Worm (Caenorhabditis elegans) whole organism, L4 larva: ENCODE data around the gene unc-130.
A peak's percentile ranks its signal among the peaks of the same experiment; 100 is the strongest.

ENCODE experiments used
- D1046.2 ChIP-seq: fragments of 200-800 bp; sonication (Bioruptor generic); IDR thresholded peaks from 2 replicates; pipeline ENCODE4 v1.3.6; 2022; ENCODE audit warnings: missing genetic modification characterization, missing compliant biosample characterization
- F10B5.3 ChIP-seq: sonication (generic microtip); optimal IDR thresholded peaks from 2 replicates; lab custom pipeline; 2016; ENCODE audit warnings: mild to moderate bottlenecking, missing genetic modification characterization, missing compliant biosample characterization
- F26F4.8 ChIP-seq: fragments of 200-800 bp; sonication (Bioruptor generic); conservative IDR thresholded peaks from 2 replicates; pipeline ENCODE4 v1.3.6; 2022; ENCODE audit warnings: missing genetic modification characterization, missing compliant biosample characterization
- F37D6.2 ChIP-seq: sonication (generic microtip); optimal IDR thresholded peaks from 2 replicates; lab custom pipeline; 2016; ENCODE audit warnings: mild to moderate bottlenecking, missing genetic modification characterization, missing compliant biosample characterization
- Y5F2A.4 ChIP-seq: fragments of 200-800 bp; sonication (Bioruptor generic); optimal IDR thresholded peaks from 2 replicates; lab custom pipeline; 2018; ENCODE audit warnings: mild to moderate bottlenecking, missing genetic modification characterization, missing compliant biosample characterization
- ZK337.2 ChIP-seq: fragments of 200-800 bp; sonication (Bioruptor generic); IDR thresholded peaks from 2 replicates; pipeline ENCODE4 v1.3.6; 2022; ENCODE audit warnings: missing genetic modification reagents, missing genetic modification characterization, missing compliant biosample characterization
- ama-1 ChIP-seq: fragments of 150-350 bp; optimal IDR thresholded peaks from 2 replicates; lab custom pipeline; 2014; ENCODE audit warnings: inconsistent platforms, mixed read lengths
- ceh-20 ChIP-seq: fragments of 200-800 bp; sonication (Bioruptor generic); IDR thresholded peaks from 2 replicates; pipeline ENCODE4 v1.3.6; 2022; ENCODE audit warnings: missing genetic modification reagents, missing genetic modification characterization, missing compliant biosample characterization
- ceh-32 ChIP-seq: sonication (generic microtip); optimal IDR thresholded peaks from 2 replicates; lab custom pipeline; 2016; ENCODE audit warnings: mild to moderate bottlenecking, missing genetic modification characterization, missing compliant biosample characterization; ENCODE audit not compliant: poor library complexity
- ces-1 ChIP-seq: fragments of 150-350 bp; sonication (generic microtip); optimal IDR thresholded peaks from 4 replicates; lab custom pipeline; 2014; ENCODE audit warnings: missing biosample characterization, missing genetic modification reagents, missing genetic modification characterization
- daf-16 ChIP-seq, 3 experiments: sonication (generic microtip); optimal IDR thresholded peaks; 2 replicates each; lab custom pipeline; 2016 to 2017; ENCODE audit warnings: missing genetic modification characterization in 3 of 3, missing genetic modification reagents in 3 of 3, mild to moderate bottlenecking in 2 of 3, missing compliant biosample characterization in 2 of 3, missing biosample characterization in 1 of 3, moderate library complexity in 1 of 3
- daf-19 ChIP-seq: fragments of 200-800 bp; sonication (Bioruptor generic); conservative IDR thresholded peaks from 2 replicates; pipeline ENCODE4 v1.3.6; 2022; ENCODE audit warnings: missing genetic modification characterization, missing compliant biosample characterization
- dmd-6 ChIP-seq: fragments of 200-800 bp; sonication (Bioruptor generic); IDR thresholded peaks from 2 replicates; pipeline ENCODE4 v1.3.6; 2022; ENCODE audit warnings: missing genetic modification reagents, missing genetic modification characterization, missing compliant biosample characterization
- dmd-8 ChIP-seq: fragments of 200-800 bp; sonication (Bioruptor generic); IDR thresholded peaks from 2 replicates; pipeline ENCODE4 v1.3.6; 2022; ENCODE audit warnings: missing genetic modification characterization, missing compliant biosample characterization
- dmd-9 ChIP-seq: fragments of 200-800 bp; sonication (Bioruptor generic); IDR thresholded peaks from 2 replicates; pipeline ENCODE4 v1.3.6; 2022; ENCODE audit warnings: missing genetic modification reagents, missing genetic modification characterization, missing compliant biosample characterization
- dpl-1 ChIP-seq: fragments of 150-350 bp; optimal IDR thresholded peaks from 2 replicates; lab custom pipeline; 2014; ENCODE audit warnings: missing biosample characterization, missing genetic modification reagents, missing genetic modification characterization
- duxl-1 ChIP-seq: sonication (generic microtip); optimal IDR thresholded peaks from 2 replicates; lab custom pipeline; 2016; ENCODE audit warnings: mild to moderate bottlenecking, missing genetic modification characterization, moderate library complexity, missing compliant biosample characterization; ENCODE audit not compliant: poor library complexity
- dve-1 ChIP-seq: sonication (generic microtip); optimal IDR thresholded peaks from 2 replicates; lab custom pipeline; 2017; ENCODE audit warnings: antibody characterized with exemption, mild to moderate bottlenecking, missing genetic modification characterization, missing compliant biosample characterization; ENCODE audit not compliant: insufficient read depth
- egl-43 ChIP-seq: fragments of 200-800 bp; sonication (Bioruptor generic); IDR thresholded peaks from 2 replicates; pipeline ENCODE4 v1.3.6; 2022; ENCODE audit warnings: missing genetic modification reagents, missing genetic modification characterization, missing compliant biosample characterization
- fkh-10 ChIP-seq: fragments of 150-350 bp; optimal IDR thresholded peaks from 2 replicates; lab custom pipeline; 2014; ENCODE audit warnings: missing biosample characterization, missing genetic modification reagents, missing genetic modification characterization
- fos-1 ChIP-seq: fragments of 150-350 bp; optimal IDR thresholded peaks from 2 replicates; lab custom pipeline; 2014; ENCODE audit warnings: missing biosample characterization, missing genetic modification characterization
- hif-1 ChIP-seq, 2 experiments: sonication (generic microtip); optimal IDR thresholded peaks; 2 replicates each; lab custom pipeline; 2016 to 2017; ENCODE audit warnings: missing compliant biosample characterization in 2 of 2, missing genetic modification characterization in 2 of 2, missing genetic modification reagents in 2 of 2, missing genotype in 2 of 2, mild to moderate bottlenecking in 1 of 2
- hlh-11 ChIP-seq: fragments of 200-800 bp; sonication (Bioruptor generic); optimal IDR thresholded peaks from 2 replicates; lab custom pipeline; 2018; ENCODE audit warnings: mild to moderate bottlenecking, missing genetic modification characterization, missing compliant biosample characterization
- hlh-30 ChIP-seq: sonication (generic microtip); optimal IDR thresholded peaks from 2 replicates; lab custom pipeline; 2017; ENCODE audit warnings: antibody characterized with exemption, mild to moderate bottlenecking, missing genetic modification characterization, missing compliant biosample characterization; ENCODE audit not compliant: insufficient read depth
- hmg-1.1 ChIP-seq: fragments of 200-800 bp; sonication (Bioruptor generic); IDR thresholded peaks from 2 replicates; pipeline ENCODE4 v1.3.6; 2022; ENCODE audit warnings: missing genetic modification reagents, missing genetic modification characterization, missing compliant biosample characterization
- lin-29 ChIP-seq: fragments of 200-800 bp; sonication (Bioruptor generic); IDR thresholded peaks from 2 replicates; pipeline ENCODE4 v1.3.6; 2022; ENCODE audit warnings: missing genetic modification reagents, missing genetic modification characterization, missing compliant biosample characterization
- lin-38 ChIP-seq: fragments of 200-800 bp; sonication (Bioruptor generic); IDR thresholded peaks from 2 replicates; pipeline ENCODE4 v1.3.6; 2022; ENCODE audit warnings: missing genetic modification reagents, missing genetic modification characterization, missing compliant biosample characterization
- mdl-1 ChIP-seq, 2 experiments: fragments of 150-350 bp in 1 of 2; sonication (generic microtip) in 1 of 2; optimal IDR thresholded peaks; 2 replicates each; lab custom pipeline; 2014 to 2017; ENCODE audit warnings: missing biosample characterization in 2 of 2, missing genetic modification characterization in 2 of 2
- mes-2 ChIP-seq: sonication (generic microtip); optimal IDR thresholded peaks from 2 replicates; lab custom pipeline; 2016; ENCODE audit warnings: missing genotype, mild to moderate bottlenecking, missing genetic modification characterization, missing compliant biosample characterization; ENCODE audit not compliant: poor library complexity, severe bottlenecking
- mxl-2 ChIP-seq: fragments of 200-800 bp; sonication (Bioruptor generic); conservative IDR thresholded peaks from 2 replicates; pipeline ENCODE4 v1.3.6; 2022; ENCODE audit warnings: missing genetic modification reagents, missing genetic modification characterization, missing compliant biosample characterization
- mxl-3 ChIP-seq: fragments of 200-800 bp; sonication (Bioruptor generic); optimal IDR thresholded peaks from 2 replicates; lab custom pipeline; 2018; ENCODE audit warnings: mild to moderate bottlenecking, missing genetic modification characterization, missing compliant biosample characterization
- nhr-10 ChIP-seq: fragments of 150-350 bp; optimal IDR thresholded peaks from 2 replicates; lab custom pipeline; 2014; ENCODE audit warnings: missing biosample characterization, missing genetic modification characterization
- nhr-28 ChIP-seq: fragments of 150-350 bp; optimal IDR thresholded peaks from 2 replicates; lab custom pipeline; 2014; ENCODE audit warnings: missing biosample characterization, missing genetic modification characterization
- nhr-41 ChIP-seq: fragments of 200-800 bp; sonication (Bioruptor generic); IDR thresholded peaks from 2 replicates; pipeline ENCODE4 v1.3.6; 2022; ENCODE audit warnings: missing genetic modification reagents, missing genetic modification characterization, missing compliant biosample characterization
- pha-4 ChIP-seq, 2 experiments: fragments of 150-350 bp in 1 of 2; fragments of 200-800 bp in 1 of 2; sonication (Bioruptor generic) in 1 of 2; IDR thresholded peaks in 1 of 2; optimal IDR thresholded peaks in 1 of 2; 2 replicates each; pipeline versions ENCODE4 v1.3.6 to Lab custom; 2014 to 2022; ENCODE audit warnings: missing genetic modification characterization in 2 of 2, missing genetic modification reagents in 2 of 2, missing biosample characterization in 1 of 2, missing compliant biosample characterization in 1 of 2
- php-3 ChIP-seq: fragments of 200-800 bp; sonication (Bioruptor generic); IDR thresholded peaks from 2 replicates; pipeline ENCODE4 v1.3.6; 2022; ENCODE audit warnings: missing genetic modification reagents, missing genetic modification characterization, missing compliant biosample characterization
- pqm-1 ChIP-seq: sonication (generic microtip); optimal IDR thresholded peaks from 2 replicates; lab custom pipeline; 2017; ENCODE audit warnings: missing biosample characterization, missing genetic modification characterization
- spr-1 ChIP-seq: sonication (generic microtip); optimal IDR thresholded peaks from 2 replicates; lab custom pipeline; 2016; ENCODE audit warnings: mild to moderate bottlenecking, missing genetic modification characterization, missing compliant biosample characterization
- spr-3 ChIP-seq: fragments of 200-800 bp; sonication (Bioruptor generic); optimal IDR thresholded peaks from 2 replicates; lab custom pipeline; 2018; ENCODE audit warnings: mild to moderate bottlenecking, missing genetic modification characterization, missing compliant biosample characterization
- tra-1 ChIP-seq: fragments of 200-800 bp; sonication (Bioruptor generic); IDR thresholded peaks from 2 replicates; pipeline ENCODE4 v1.3.6; 2022; ENCODE audit warnings: missing genetic modification reagents, missing genetic modification characterization, missing compliant biosample characterization
- unc-130 ChIP-seq: sonication (generic microtip); optimal IDR thresholded peaks from 2 replicates; lab custom pipeline; 2016; ENCODE audit warnings: missing genetic modification reagents, missing genetic modification characterization, missing compliant biosample characterization
- unc-62 ChIP-seq, 3 experiments: fragments of 150-350 bp in 1 of 3; sonication (generic microtip); optimal IDR thresholded peaks in 2 of 3; peaks in 1 of 3; 1 replicate in 1 of 3; 2 replicates in 2 of 3; lab custom pipeline; 2014 to 2017; ENCODE audit warnings: missing biosample characterization in 3 of 3, missing genetic modification characterization in 3 of 3, missing genetic modification reagents in 3 of 3, missing genotype in 1 of 3
- zip-11 ChIP-seq: fragments of 200-800 bp; sonication (Bioruptor generic); IDR thresholded peaks from 2 replicates; pipeline ENCODE4 v1.3.6; 2022; ENCODE audit warnings: missing genetic modification characterization, missing compliant biosample characterization

The unc-130 gene

DNA sequence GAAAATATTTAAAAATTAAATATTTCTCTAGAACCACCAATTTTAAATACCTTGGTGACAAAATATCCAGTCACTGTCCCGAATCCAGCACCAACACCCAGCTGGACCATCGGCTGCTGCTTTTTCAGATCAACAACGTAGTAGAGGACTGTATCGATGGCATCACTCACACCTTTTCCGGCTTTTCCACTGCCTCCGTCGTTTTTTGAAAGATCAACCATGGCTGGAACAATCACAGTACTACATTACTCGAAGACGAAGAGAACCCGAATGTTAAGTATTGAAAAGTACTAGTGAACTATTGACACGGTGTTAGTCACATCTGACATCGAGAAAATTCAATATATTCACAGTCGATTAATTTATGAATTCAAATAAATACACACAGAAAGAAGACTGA, 44.7 kb upstream of the unc-130 start, which contains the start of gene fndc-1:
Gene fndc-1 (minus strand): TSS at position 227 of the 400 bp plus-strand sequence.
- TF ChIP-seq mxl-2 (GFP tag; lab: Robert Waterston, UW) (0 out of 2 replicates have a peak, but pooled peaks have one; percentile 29), hlh-30 (tag; lab: Kevin White, UChicago) (no peak), fos-1 (no peak), lin-29 (GFP tag; lab: Robert Waterston, UW) (no peak), dmd-8 (GFP tag; lab: Robert Waterston, UW) (no peak), nhr-10 (tag; lab: Kevin White, UChicago) (no peak), ceh-32 (tag; lab: Kevin White, UChicago) (no peak), unc-62 (GFP tag; optimal IDR thresholded peaks at IDR 0.05 in 1 of 2; lab: Kevin White, UChicago) (no peak), unc-62 (tag; optimal IDR thresholded peaks at IDR 0.05; lab: Kevin White, UChicago) (no peak), pha-4 (GFP tag; IDR thresholded peaks at IDR 0.05; lab: Robert Waterston, UW) (no peak), pha-4 (tag; optimal IDR thresholded peaks at IDR 0.05; lab: Kevin White, UChicago) (no peak), ZK337.2 (no peak), F10B5.3 (tag; lab: Kevin White, UChicago) (no peak), duxl-1 (tag; lab: Kevin White, UChicago) (no peak), egl-43 (GFP tag; lab: Robert Waterston, UW) (0 out of 2 replicates have a peak, but pooled peaks have one; percentile 43), ama-1 (lab: Kevin White, UChicago) (peak; percentile 76), spr-3 (GFP tag; lab: Kevin White, UChicago) (no peak), Y5F2A.4 (GFP tag; lab: Kevin White, UChicago) (no peak), zip-11 (GFP tag; lab: Robert Waterston, UW) (no peak), php-3 (GFP tag; lab: Robert Waterston, UW) (no peak), mes-2 (tag; lab: Kevin White, UChicago) (no peak), D1046.2 (GFP tag; lab: Robert Waterston, UW) (no peak), mxl-3 (GFP tag; lab: Kevin White, UChicago) (no peak), F26F4.8 (GFP tag; lab: Robert Waterston, UW) (no peak), lin-38 (GFP tag; lab: Robert Waterston, UW) (peak; percentile 58)
- TF ChIP-seq, all 104 proteins: peak for 4

DNA sequence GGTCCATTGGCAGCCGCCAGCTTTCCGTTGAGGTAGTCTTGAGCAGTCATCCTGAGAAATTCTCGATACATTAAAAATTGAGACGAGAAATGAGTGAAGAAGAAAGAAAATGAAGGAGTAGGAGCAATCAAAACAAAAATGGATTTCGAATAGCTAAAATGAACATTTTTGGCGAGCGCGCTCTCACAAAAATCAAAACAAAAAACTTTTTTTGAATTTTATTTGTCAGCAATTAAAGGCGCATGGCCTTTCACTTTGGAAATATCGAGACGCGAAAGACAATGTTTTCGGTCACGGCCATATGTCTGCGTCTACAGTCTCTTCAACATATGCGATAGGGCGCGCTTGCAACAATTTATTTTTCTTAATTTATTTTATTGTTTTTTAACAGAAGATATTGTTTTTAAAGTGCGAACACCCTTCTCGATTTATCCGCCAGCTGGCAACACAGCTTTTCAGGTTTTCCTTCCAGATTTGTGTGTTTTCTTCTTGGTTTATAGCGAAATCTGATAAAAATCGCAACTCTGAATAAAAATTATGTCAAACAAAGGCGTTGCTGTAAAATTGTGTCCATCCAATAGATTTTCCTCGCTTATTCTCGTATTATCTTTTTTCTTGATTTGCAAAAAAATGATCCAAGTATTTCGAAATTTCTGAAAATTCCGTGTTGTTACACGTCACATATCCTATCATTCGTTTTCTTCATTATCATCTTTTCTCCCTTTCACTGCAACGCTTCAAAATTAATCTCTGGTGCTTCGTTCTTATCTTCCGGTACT, 42.7 kb upstream of the unc-130 start, which contains the start of the genes rpn-9 and T06D8.9:
Gene rpn-9 (minus strand): TSS at position 51 of the 779 bp plus-strand sequence.
Gene T06D8.9 (plus strand): TSS at position 729 of the 779 bp plus-strand sequence.
- TF ChIP-seq F37D6.2 (tag; lab: Kevin White, UChicago): no peak
- no peak for TF ChIP-seq spr-1 (tag; lab: Kevin White, UChicago)
- no peak for TF ChIP-seq php-3 (GFP tag; lab: Robert Waterston, UW)
- TF ChIP-seq ZK337.2: no peak
- TF ChIP-seq zip-11 (GFP tag; lab: Robert Waterston, UW): no peak
- TF ChIP-seq hmg-1.1 (GFP tag; lab: Robert Waterston, UW): no peak; the same call in 1 of the 2 replicates
- peak; percentile 81 for TF ChIP-seq dve-1
- no peak for TF ChIP-seq ces-1 (GFP tag; lab: Kevin White, UChicago)
- peak; percentile 71 for TF ChIP-seq dpl-1 (GFP tag; lab: Kevin White, UChicago)
- no peak for TF ChIP-seq dmd-8 (GFP tag; lab: Robert Waterston, UW)
- TF ChIP-seq nhr-28 (tag; lab: Kevin White, UChicago): peak; percentile 61
- no peak for TF ChIP-seq ceh-20 (GFP tag; lab: Robert Waterston, UW)
- TF ChIP-seq pqm-1 (tag; lab: Kevin White, UChicago): peak; percentile 4
- TF ChIP-seq dmd-9: no peak
- no peak for TF ChIP-seq nhr-41 (GFP tag; lab: Robert Waterston, UW)
- no peak for TF ChIP-seq daf-19 (GFP tag; lab: Robert Waterston, UW)
- TF ChIP-seq unc-62 (GFP tag; optimal IDR thresholded peaks at IDR 0.05 in 1 of 2; lab: Kevin White, UChicago): no peak
- TF ChIP-seq unc-62 (tag; optimal IDR thresholded peaks at IDR 0.05; lab: Kevin White, UChicago): no peak
- TF ChIP-seq duxl-1 (tag; lab: Kevin White, UChicago): no peak
- TF ChIP-seq daf-16 (GFP tag; optimal IDR thresholded peaks at IDR 0.05; lab: Kevin White, UChicago): peak in 1 of 2 experiments; percentile 30
- peak; percentile 73 for TF ChIP-seq daf-16 (tag; optimal IDR thresholded peaks at IDR 0.05; lab: Kevin White, UChicago)
- TF ChIP-seq tra-1 (GFP tag; lab: Robert Waterston, UW): no peak
- peak in 1 of 2 experiments; percentile 61 for TF ChIP-seq mdl-1 (tag; optimal IDR thresholded peaks at IDR 0.05; lab: Kevin White, UChicago)
- peak; percentile 92 for TF ChIP-seq unc-130 (GFP tag; lab: Kevin White, UChicago)
- TF ChIP-seq hif-1 (tag; optimal IDR thresholded peaks at IDR 0.05; lab: Kevin White, UChicago): peak in 1 of 2 experiments; percentile 68
- peak; percentile 77 for TF ChIP-seq hlh-11 (tag; lab: Kevin White, UChicago)
- TF ChIP-seq dmd-6 (GFP tag; lab: Robert Waterston, UW): peak; percentile 48; the same call in 1 of the 2 replicates
- peak; percentile 19 for TF ChIP-seq fkh-10 (GFP tag; lab: Kevin White, UChicago)
- TF ChIP-seq pha-4 (GFP tag; IDR thresholded peaks at IDR 0.05; lab: Robert Waterston, UW): no peak
- peak; percentile 98 for TF ChIP-seq pha-4 (tag; optimal IDR thresholded peaks at IDR 0.05; lab: Kevin White, UChicago)
